Worm (Caenorhabditis elegans) whole organism, early embryonic: Measurements from ENCODE around the gene F13H8.6.

ENCODE experiments used
- B0310.2 ChIP-seq: sonication (generic microtip); optimal IDR thresholded peaks from 2 replicates; lab custom pipeline; 2016; ENCODE audit warnings: mild to moderate bottlenecking, missing genetic modification characterization, missing compliant biosample characterization
- F13C5.2 ChIP-seq: sonication (generic microtip); optimal IDR thresholded peaks from 2 replicates; lab custom pipeline; 2017; ENCODE audit warnings: mild to moderate bottlenecking, missing genetic modification characterization, inconsistent platforms, missing compliant biosample characterization
- aly-1 ChIP-seq: sonication (generic microtip); optimal IDR thresholded peaks from 2 replicates; lab custom pipeline; 2016; ENCODE audit warnings: missing genetic modification characterization, missing compliant biosample characterization
- ama-1 ChIP-seq: fragments of 150-350 bp; optimal IDR thresholded peaks from 2 replicates; lab custom pipeline; 2014
- ceh-13 ChIP-seq: fragments of 200-800 bp; sonication (Bioruptor generic); optimal IDR thresholded peaks from 2 replicates; lab custom pipeline; 2018; ENCODE audit warnings: mild to moderate bottlenecking, missing genetic modification characterization, missing compliant biosample characterization
- ceh-36 ChIP-seq: sonication (generic microtip); optimal IDR thresholded peaks from 2 replicates; lab custom pipeline; 2016; ENCODE audit warnings: missing genetic modification characterization, inconsistent platforms, missing compliant biosample characterization
- ets-7 ChIP-seq: sonication (generic microtip); optimal IDR thresholded peaks from 2 replicates; lab custom pipeline; 2016; ENCODE audit warnings: missing genotype, missing genetic modification characterization, missing compliant biosample characterization
- flt-1 ChIP-seq: fragments of 200-800 bp; sonication (Bioruptor generic); IDR thresholded peaks from 2 replicates; pipeline ENCODE4 v1.3.6; 2022; ENCODE audit warnings: missing genetic modification characterization, missing compliant biosample characterization
- hmbx-1 ChIP-seq: sonication (generic microtip); optimal IDR thresholded peaks from 2 replicates; lab custom pipeline; 2016; ENCODE audit warnings: mild to moderate bottlenecking, missing genetic modification characterization, missing compliant biosample characterization
- hmg-4 ChIP-seq: fragments of 200-800 bp; sonication (Bioruptor generic); optimal IDR thresholded peaks from 2 replicates; lab custom pipeline; 2018; ENCODE audit warnings: mild to moderate bottlenecking, missing genetic modification characterization, missing compliant biosample characterization
- hnd-1 ChIP-seq: sonication (generic microtip); optimal IDR thresholded peaks from 2 replicates; lab custom pipeline; 2016; ENCODE audit warnings: missing genetic modification characterization, missing compliant biosample characterization
- pes-1 ChIP-seq: fragments of 200-800 bp; sonication (Bioruptor generic); IDR thresholded peaks from 2 replicates; pipeline ENCODE4 v1.3.6; 2022; ENCODE audit warnings: missing genetic modification reagents, missing genetic modification characterization, missing compliant biosample characterization
- scrt-1 ChIP-seq: fragments of 200-800 bp; sonication (Bioruptor generic); IDR thresholded peaks from 2 replicates; pipeline ENCODE4 v1.3.6; 2022; ENCODE audit warnings: missing genetic modification characterization, missing compliant biosample characterization
- sea-1 ChIP-seq: fragments of 200-800 bp; sonication (Bioruptor generic); conservative IDR thresholded peaks from 2 replicates; pipeline ENCODE4 v1.3.6; 2022; ENCODE audit warnings: missing genetic modification characterization, missing compliant biosample characterization
- tbx-11 ChIP-seq: fragments of 200-800 bp; sonication (Bioruptor generic); IDR thresholded peaks from 2 replicates; pipeline ENCODE4 v1.3.6; 2022; ENCODE audit warnings: missing genetic modification characterization, missing compliant biosample characterization
- tbx-37 ChIP-seq: fragments of 200-800 bp; sonication (Bioruptor generic); conservative IDR thresholded peaks from 2 replicates; pipeline ENCODE4 v1.3.6; 2022; ENCODE audit warnings: missing genetic modification reagents, missing genetic modification characterization, missing compliant biosample characterization
- tra-4 ChIP-seq: sonication (generic microtip); optimal IDR thresholded peaks from 2 replicates; lab custom pipeline; 2017; ENCODE audit warnings: missing genetic modification characterization, missing compliant biosample characterization

Gene F13H8.6

ce11 chrII:6236093-6236945 lies 50.4 kb downstream of the F13H8.6 start:
- TF ChIP-seq ceh-36 (tag; lab: Kevin White, UChicago) = no peak
- no peak for TF ChIP-seq hmbx-1 (tag; lab: Kevin White, UChicago)
- no peak for TF ChIP-seq sea-1 (GFP tag; lab: Robert Waterston, UW)
- no peak for TF ChIP-seq B0310.2 (tag; lab: Kevin White, UChicago)
- no peak for TF ChIP-seq tra-4 (tag; lab: Kevin White, UChicago)
- no peak for TF ChIP-seq ama-1
- no peak for TF ChIP-seq ets-7 (tag; lab: Kevin White, UChicago)
- TF ChIP-seq pes-1 (GFP tag; lab: Robert Waterston, UW) = no peak
- TF ChIP-seq hmg-4 (GFP tag; lab: Kevin White, UChicago) = no peak
- no peak for TF ChIP-seq tbx-11 (GFP tag; lab: Robert Waterston, UW)
- TF ChIP-seq ceh-13 (GFP tag; lab: Kevin White, UChicago) = no peak
- TF ChIP-seq flt-1 (GFP tag; lab: Robert Waterston, UW) = no peak
- TF ChIP-seq tbx-37 (GFP tag; lab: Robert Waterston, UW) = no peak
- no peak for TF ChIP-seq aly-1 (tag; lab: Kevin White, UChicago)
- TF ChIP-seq scrt-1 (GFP tag; lab: Robert Waterston, UW) = no peak
- TF ChIP-seq F13C5.2 (tag; lab: Kevin White, UChicago) = no peak

- no peak for TF ChIP-seq hmg-4 (GFP tag; lab: Kevin White, UChicago)
- no peak for TF ChIP-seq flt-1 (GFP tag; lab: Robert Waterston, UW)
- no peak for TF ChIP-seq ama-1
- TF ChIP-seq ceh-13 (GFP tag; lab: Kevin White, UChicago) = no peak
- TF ChIP-seq sea-1 (GFP tag; lab: Robert Waterston, UW) = no peak
- no peak for TF ChIP-seq F13C5.2 (tag; lab: Kevin White, UChicago)
- no peak for TF ChIP-seq aly-1 (tag; lab: Kevin White, UChicago)
- TF ChIP-seq tra-4 (tag; lab: Kevin White, UChicago) = no peak
- no peak for TF ChIP-seq hmbx-1 (tag; lab: Kevin White, UChicago)
- TF ChIP-seq B0310.2 (tag; lab: Kevin White, UChicago) = no peak
- TF ChIP-seq hnd-1 (tag; lab: Kevin White, UChicago) = no peak
- TF ChIP-seq ceh-36 (tag; lab: Kevin White, UChicago) = no peak
- TF ChIP-seq pes-1 (GFP tag; lab: Robert Waterston, UW) = no peak
- no peak for TF ChIP-seq tbx-37 (GFP tag; lab: Robert Waterston, UW)
- TF ChIP-seq tbx-11 (GFP tag; lab: Robert Waterston, UW) = no peak
These were observed 51.2 kb downstream of the F13H8.6 start, which contains the start of gene T24H7.9 for ce11 chrII:6235432-6236092. TSS of gene T24H7.9 (minus strand) at chrII:6235505.
